Worm (Caenorhabditis elegans): ENCODE measurements around the gene F54C9.7.

ce11 chrII:8617516-8617915 lies 44.4 kb downstream of the F54C9.7 start, which contains the start of gene chhy-1:
- no peak for TF ChIP-seq elt-3 (tag; optimal IDR thresholded peaks at IDR 0.05)
- no peak for TF ChIP-seq unc-62 (GFP tag; optimal IDR thresholded peaks at IDR 0.05)
- no peak for TF ChIP-seq lsy-2 (tag; optimal IDR thresholded peaks at IDR 0.05)
